Worm (Caenorhabditis elegans) whole organism, mixed stage, embryonic: Measurements from ENCODE around the gene sre-40.

Source experiments
- ceh-43 ChIP-seq: fragments of 200-800 bp; sonication (Bioruptor generic); optimal IDR thresholded peaks from 2 replicates; lab custom pipeline; 2018; ENCODE audit warnings: mild to moderate bottlenecking, missing genetic modification characterization, moderate library complexity, missing compliant biosample characterization
- ces-1 ChIP-seq: fragments of 150-350 bp; optimal IDR thresholded peaks from 2 replicates; lab custom pipeline; 2014; ENCODE audit warnings: missing biosample characterization, missing genetic modification reagents, missing genetic modification characterization
- ham-2 ChIP-seq: fragments of 200-800 bp; sonication (Bioruptor generic); optimal IDR thresholded peaks from 2 replicates; lab custom pipeline; 2018; ENCODE audit warnings: mild to moderate bottlenecking, missing genetic modification characterization, missing compliant biosample characterization
- mab-5 ChIP-seq: fragments of 150-350 bp; optimal IDR thresholded peaks from 2 replicates; lab custom pipeline; 2014; ENCODE audit warnings: missing biosample characterization, missing genetic modification characterization
- nhr-12 ChIP-seq: fragments of 150-350 bp; optimal IDR thresholded peaks from 2 replicates; lab custom pipeline; 2014; ENCODE audit warnings: missing biosample characterization, missing genetic modification characterization
- nhr-237 ChIP-seq: fragments of 150-350 bp; optimal IDR thresholded peaks from 2 replicates; lab custom pipeline; 2014; ENCODE audit warnings: missing biosample characterization, missing genetic modification characterization
- nhr-76 ChIP-seq: sonication (generic microtip); optimal IDR thresholded peaks from 2 replicates; lab custom pipeline; 2017; ENCODE audit warnings: missing biosample characterization, missing genetic modification characterization
- snpc-4 ChIP-seq: fragments of 150-350 bp; optimal IDR thresholded peaks from 2 replicates; lab custom pipeline; 2014; ENCODE audit warnings: missing biosample characterization, missing genetic modification characterization
- sptf-1 ChIP-seq: sonication (generic microtip); optimal IDR thresholded peaks from 2 replicates; lab custom pipeline; 2017; ENCODE audit warnings: mild to moderate bottlenecking, missing genetic modification characterization, moderate library complexity, missing compliant biosample characterization
- unc-39 ChIP-seq: fragments of 150-350 bp; optimal IDR thresholded peaks from 2 replicates; lab custom pipeline; 2014; ENCODE audit warnings: missing biosample characterization, missing genetic modification characterization
- unc-62 ChIP-seq: fragments of 150-350 bp; optimal IDR thresholded peaks from 2 replicates; lab custom pipeline; 2014; ENCODE audit warnings: missing biosample characterization, missing genetic modification reagents, missing genetic modification characterization
- ztf-11 ChIP-seq: fragments of 150-350 bp; optimal IDR thresholded peaks from 2 replicates; lab custom pipeline; 2014; ENCODE audit warnings: missing biosample characterization, missing genetic modification characterization

DNA sequence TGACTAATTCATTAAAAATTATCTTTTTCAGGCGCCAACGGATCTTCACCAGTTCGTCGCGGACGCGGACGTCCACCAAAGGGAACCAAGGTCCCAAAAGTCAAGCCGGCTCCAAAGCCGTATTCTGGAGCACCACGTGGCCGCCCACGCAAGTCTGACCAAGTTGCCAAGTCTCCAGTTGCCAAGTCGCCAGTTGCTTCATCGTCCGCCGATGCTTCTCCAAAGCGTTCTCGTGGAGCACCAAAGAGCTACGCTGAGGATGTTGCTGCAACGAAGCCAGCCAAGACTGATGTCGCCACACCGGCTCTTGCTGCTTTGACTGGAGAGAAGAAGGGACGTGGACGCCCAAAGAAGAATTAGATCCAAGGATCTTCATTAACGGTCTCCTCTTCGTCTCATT, 10.4 kb downstream of the sre-40 start:
- TF ChIP-seq ham-2 = no peak
- TF ChIP-seq nhr-237 (tag; lab: Kevin White, UChicago) = no peak
- no peak for TF ChIP-seq nhr-12
- no peak for TF ChIP-seq ces-1
- no peak for TF ChIP-seq ceh-43
- no peak for TF ChIP-seq unc-62 (GFP tag; lab: Kevin White, UChicago)
- no peak for TF ChIP-seq ztf-11 (tag; lab: Kevin White, UChicago)
- no peak for TF ChIP-seq unc-39 (tag; lab: Kevin White, UChicago)
- TF ChIP-seq mab-5 (tag; lab: Kevin White, UChicago) = no peak
- no peak for TF ChIP-seq sptf-1 (tag; lab: Kevin White, UChicago)
- no peak for TF ChIP-seq nhr-76 (tag; lab: Kevin White, UChicago)
- TF ChIP-seq snpc-4 (tag; lab: Kevin White, UChicago) = no peak
